Fruit fly (Drosophila melanogaster): ENCODE data around the gene CG13250.

dm6 chr3L:20563767-20564166, 30.3 kb downstream of the CG13250 start:
- no peak for TF ChIP-seq CTCF (optimal IDR thresholded peaks at IDR 0.05)
- TF ChIP-seq CG8478 (optimal IDR thresholded peaks at IDR 0.05): no peak

Measured in S2 (cell line).